Worm (Caenorhabditis elegans): Measurements from ENCODE around the gene ZK616.8.

Gene ZK616.8

DNA sequence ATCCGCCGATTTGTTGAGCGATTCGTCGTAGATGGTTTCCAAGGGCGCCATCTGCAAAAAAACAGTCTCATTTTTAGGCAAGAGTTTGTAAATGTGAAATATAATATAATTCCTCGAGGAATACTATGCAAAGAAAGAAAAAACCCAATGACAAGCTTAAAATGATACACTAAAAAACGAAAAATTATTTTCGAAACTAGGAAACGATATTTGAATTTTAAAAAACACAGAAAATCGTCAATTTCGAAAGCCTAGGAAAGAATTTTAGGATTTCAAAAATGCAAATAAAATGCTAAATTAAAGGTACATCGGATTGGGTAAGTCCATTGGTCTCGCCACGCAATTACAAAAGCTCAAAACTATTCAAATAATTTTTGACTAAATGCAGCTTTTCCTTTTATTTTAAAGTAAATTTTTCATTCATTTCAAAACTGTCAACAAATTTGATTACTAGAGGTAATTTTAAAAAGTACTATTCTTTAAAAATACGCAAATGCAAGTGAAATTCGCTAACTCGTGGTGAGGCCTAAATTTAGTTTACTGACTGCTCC, 20.4 kb downstream of the ZK616.8 start, which contains the start of the genes htp-1 and ZK616.5:
Gene htp-1, minus strand, starts transcription at position 51 of the 551 bp plus-strand sequence.
Gene ZK616.5, plus strand, starts transcription at position 423 of the 551 bp plus-strand sequence.
- TF ChIP-seq ceh-36 (tag; optimal IDR thresholded peaks at IDR 0.05) (no peak), F13C5.2 (tag; optimal IDR thresholded peaks at IDR 0.05) (no peak), flt-1 (GFP tag; IDR thresholded peaks at IDR 0.05) (no peak), tra-4 (tag; optimal IDR thresholded peaks at IDR 0.05) (no peak), sea-1 (GFP tag; conservative IDR thresholded peaks at IDR 0.05) (no peak), B0310.2 (tag; optimal IDR thresholded peaks at IDR 0.05) (no peak), aly-1 (tag; optimal IDR thresholded peaks at IDR 0.05) (no peak), hmg-4 (GFP tag; optimal IDR thresholded peaks at IDR 0.05) (no peak), tbx-11 (GFP tag; IDR thresholded peaks at IDR 0.05) (no peak), ama-1 (optimal IDR thresholded peaks at IDR 0.05) (no peak), hnd-1 (tag; optimal IDR thresholded peaks at IDR 0.05) (no peak), ets-7 (tag; optimal IDR thresholded peaks at IDR 0.05) (no peak), ceh-13 (GFP tag; optimal IDR thresholded peaks at IDR 0.05) (no peak), pes-1 (GFP tag; IDR thresholded peaks at IDR 0.05) (no peak), tbx-37 (GFP tag; conservative IDR thresholded peaks at IDR 0.05) (no peak), scrt-1 (GFP tag; IDR thresholded peaks at IDR 0.05) (no peak), hmbx-1 (tag; optimal IDR thresholded peaks at IDR 0.05) (no peak)

DNA sequence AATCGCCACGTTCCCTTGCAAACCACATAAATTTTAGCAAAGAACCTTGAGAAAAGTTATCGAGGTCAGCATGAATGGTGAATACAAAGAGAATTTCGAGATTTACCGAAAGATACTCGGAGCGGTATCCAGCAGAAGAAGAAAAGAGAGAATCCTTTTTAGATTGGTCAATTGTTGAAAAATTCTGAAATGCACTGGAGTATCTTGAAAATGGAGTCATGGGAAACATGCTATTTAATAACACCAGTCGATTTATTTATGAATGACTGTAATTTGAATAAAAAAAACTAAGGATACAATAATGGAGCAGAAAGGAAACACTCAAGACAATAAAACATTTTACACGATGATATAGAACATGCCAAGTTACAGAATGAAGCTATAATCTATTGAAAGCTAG, 22.0 kb downstream of the ZK616.8 start:
- no peak for TF ChIP-seq ceh-13 (GFP tag; optimal IDR thresholded peaks at IDR 0.05)
- TF ChIP-seq sea-1 (GFP tag; conservative IDR thresholded peaks at IDR 0.05), result no peak
- no peak for TF ChIP-seq aly-1 (tag; optimal IDR thresholded peaks at IDR 0.05)
- no peak for TF ChIP-seq hmg-4 (GFP tag; optimal IDR thresholded peaks at IDR 0.05)
- no peak for TF ChIP-seq tbx-37 (GFP tag; conservative IDR thresholded peaks at IDR 0.05)
- TF ChIP-seq ets-7 (tag; optimal IDR thresholded peaks at IDR 0.05), result no peak
- TF ChIP-seq F13C5.2 (tag; optimal IDR thresholded peaks at IDR 0.05), result no peak
- TF ChIP-seq hmbx-1 (tag; optimal IDR thresholded peaks at IDR 0.05), result no peak
- TF ChIP-seq flt-1 (GFP tag; IDR thresholded peaks at IDR 0.05), result no peak
- no peak for TF ChIP-seq ceh-36 (tag; optimal IDR thresholded peaks at IDR 0.05)
- TF ChIP-seq scrt-1 (GFP tag; IDR thresholded peaks at IDR 0.05), result no peak
- no peak for TF ChIP-seq hnd-1 (tag; optimal IDR thresholded peaks at IDR 0.05)
- TF ChIP-seq tbx-11 (GFP tag; IDR thresholded peaks at IDR 0.05), result no peak

DNA sequence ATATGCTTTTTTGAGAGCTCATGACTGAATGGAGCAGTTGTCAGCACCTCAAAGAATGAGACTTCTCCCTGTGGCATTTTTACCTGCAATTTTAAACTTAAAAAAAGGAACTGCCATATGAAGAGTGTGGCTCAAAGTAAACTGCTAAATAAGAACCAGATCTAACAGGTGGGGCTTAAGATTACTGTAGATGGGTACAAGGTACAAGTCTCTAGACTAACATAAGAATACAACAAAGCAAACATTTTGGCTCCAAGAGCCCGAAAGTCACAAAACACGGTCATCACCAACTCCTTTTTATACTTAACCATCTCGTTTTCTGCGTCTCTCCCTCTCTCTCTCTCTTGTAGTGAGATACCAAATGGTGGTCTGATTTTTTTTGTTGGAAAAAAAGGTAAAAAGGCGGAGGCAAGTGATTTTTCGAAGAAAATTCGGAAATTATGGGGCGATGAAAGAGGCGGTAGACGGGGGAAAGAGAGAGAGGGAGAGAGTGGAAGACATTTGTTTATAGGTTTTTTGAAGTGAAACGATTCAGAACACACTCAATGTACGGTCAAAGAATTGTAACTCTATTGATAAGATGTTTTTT, 23.4 kb downstream of the ZK616.8 start, which contains the start of gene elo-6:
Gene elo-6, minus strand, starts transcription at position 83 of the 589 bp plus-strand sequence.
- TF ChIP-seq tra-4 (tag; optimal IDR thresholded peaks at IDR 0.05) (no peak), B0310.2 (tag; optimal IDR thresholded peaks at IDR 0.05) (no peak), hnd-1 (tag; optimal IDR thresholded peaks at IDR 0.05) (no peak), aly-1 (tag; optimal IDR thresholded peaks at IDR 0.05) (no peak), flt-1 (GFP tag; IDR thresholded peaks at IDR 0.05) (no peak), tbx-37 (GFP tag; conservative IDR thresholded peaks at IDR 0.05) (no peak), ceh-13 (GFP tag; optimal IDR thresholded peaks at IDR 0.05) (no peak), F13C5.2 (tag; optimal IDR thresholded peaks at IDR 0.05) (no peak), pes-1 (GFP tag; IDR thresholded peaks at IDR 0.05) (no peak), hmbx-1 (tag; optimal IDR thresholded peaks at IDR 0.05) (no peak), ama-1 (optimal IDR thresholded peaks at IDR 0.05) (no peak), ceh-36 (tag; optimal IDR thresholded peaks at IDR 0.05) (no peak), ets-7 (tag; optimal IDR thresholded peaks at IDR 0.05) (no peak), tbx-11 (GFP tag; IDR thresholded peaks at IDR 0.05) (no peak), hmg-4 (GFP tag; optimal IDR thresholded peaks at IDR 0.05) (no peak), scrt-1 (GFP tag; IDR thresholded peaks at IDR 0.05) (no peak), sea-1 (GFP tag; conservative IDR thresholded peaks at IDR 0.05) (no peak)

DNA sequence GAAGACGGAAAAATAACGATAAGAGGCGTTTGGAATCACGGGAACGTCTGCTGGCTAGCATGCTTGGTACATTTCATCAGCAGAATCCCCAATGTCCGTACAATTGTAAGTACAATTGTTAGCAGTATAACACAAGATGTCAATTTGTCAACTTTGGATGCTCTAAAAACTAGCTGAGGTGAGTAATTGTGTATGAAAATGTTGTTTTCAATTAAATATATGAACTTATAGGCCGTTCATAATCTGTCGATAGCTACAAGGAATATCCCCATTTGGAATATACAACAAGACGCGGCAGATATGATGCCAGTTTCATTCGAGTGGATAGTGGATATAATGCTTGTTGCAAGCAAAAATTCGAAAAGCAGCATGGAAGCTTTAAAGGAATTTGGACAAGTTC, 27.0 kb downstream of the ZK616.8 start, which contains the start of gene F41H10.12:
Gene F41H10.12, plus strand, starts transcription at position 301 of the 400 bp plus-strand sequence.
- no peak for TF ChIP-seq pes-1 (GFP tag; IDR thresholded peaks at IDR 0.05)

DNA sequence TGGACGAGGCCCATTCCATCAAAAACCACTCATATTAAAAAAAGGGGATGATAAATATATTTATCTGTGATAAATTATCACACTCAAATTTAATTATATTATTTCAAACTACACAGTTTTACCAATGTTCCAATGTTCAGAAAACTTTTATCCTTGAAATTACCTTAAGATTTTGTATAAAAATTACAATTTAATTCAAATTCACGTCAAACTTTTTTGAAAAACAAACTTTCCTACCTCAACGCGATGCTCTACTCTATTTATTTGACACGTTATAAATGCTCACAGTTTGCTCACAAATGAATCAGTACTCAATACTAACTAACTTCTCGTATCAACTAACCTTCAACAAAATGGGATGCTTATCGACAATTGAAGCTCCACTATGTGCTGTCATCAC, 29.4 kb downstream of the ZK616.8 start, which contains the start of gene F41H10.1:
Gene F41H10.1, plus strand, starts transcription at position 301 of the 400 bp plus-strand sequence.
- TF ChIP-seq pes-1 (GFP tag; IDR thresholded peaks at IDR 0.05) (no peak), scrt-1 (GFP tag; IDR thresholded peaks at IDR 0.05) (no peak)

DNA sequence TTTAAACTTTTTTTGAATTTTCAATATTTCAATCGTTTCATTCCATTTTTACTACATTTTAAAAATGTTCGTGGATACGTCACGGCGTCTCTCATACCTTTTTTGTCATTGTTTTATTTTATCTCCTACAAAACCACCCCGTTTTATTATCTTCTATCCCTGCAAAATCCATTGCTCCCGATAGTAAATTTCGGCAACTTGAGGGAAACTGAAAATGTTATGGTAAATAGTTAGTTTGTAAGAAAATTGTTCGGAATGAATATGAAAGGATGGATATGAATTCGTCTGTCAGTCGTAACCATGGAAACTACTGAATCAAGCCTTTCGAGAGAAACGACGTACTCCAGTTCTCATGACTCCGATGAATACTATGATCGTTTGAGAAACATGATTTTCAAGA, 30.7 kb downstream of the ZK616.8 start, which contains the start of gene F41H10.2:
Gene F41H10.2, plus strand, starts transcription at position 301 of the 400 bp plus-strand sequence.
- TF ChIP-seq sea-1 (GFP tag; conservative IDR thresholded peaks at IDR 0.05), result no peak
- no peak for TF ChIP-seq hmg-4 (GFP tag; optimal IDR thresholded peaks at IDR 0.05)
- TF ChIP-seq ama-1 (optimal IDR thresholded peaks at IDR 0.05), result no peak
- TF ChIP-seq ceh-36 (tag; optimal IDR thresholded peaks at IDR 0.05), result no peak
- TF ChIP-seq flt-1 (GFP tag; IDR thresholded peaks at IDR 0.05), result no peak
- TF ChIP-seq B0310.2 (tag; optimal IDR thresholded peaks at IDR 0.05), result no peak
- no peak for TF ChIP-seq ets-7 (tag; optimal IDR thresholded peaks at IDR 0.05)
- TF ChIP-seq tbx-11 (GFP tag; IDR thresholded peaks at IDR 0.05), result no peak
- no peak for TF ChIP-seq aly-1 (tag; optimal IDR thresholded peaks at IDR 0.05)
- no peak for TF ChIP-seq tra-4 (tag; optimal IDR thresholded peaks at IDR 0.05)
- no peak for TF ChIP-seq pes-1 (GFP tag; IDR thresholded peaks at IDR 0.05)
- no peak for TF ChIP-seq hmbx-1 (tag; optimal IDR thresholded peaks at IDR 0.05)
- no peak for TF ChIP-seq tbx-37 (GFP tag; conservative IDR thresholded peaks at IDR 0.05)
- no peak for TF ChIP-seq hnd-1 (tag; optimal IDR thresholded peaks at IDR 0.05)
- TF ChIP-seq ceh-13 (GFP tag; optimal IDR thresholded peaks at IDR 0.05), result no peak
- no peak for TF ChIP-seq scrt-1 (GFP tag; IDR thresholded peaks at IDR 0.05)
- TF ChIP-seq F13C5.2 (tag; optimal IDR thresholded peaks at IDR 0.05), result no peak

DNA sequence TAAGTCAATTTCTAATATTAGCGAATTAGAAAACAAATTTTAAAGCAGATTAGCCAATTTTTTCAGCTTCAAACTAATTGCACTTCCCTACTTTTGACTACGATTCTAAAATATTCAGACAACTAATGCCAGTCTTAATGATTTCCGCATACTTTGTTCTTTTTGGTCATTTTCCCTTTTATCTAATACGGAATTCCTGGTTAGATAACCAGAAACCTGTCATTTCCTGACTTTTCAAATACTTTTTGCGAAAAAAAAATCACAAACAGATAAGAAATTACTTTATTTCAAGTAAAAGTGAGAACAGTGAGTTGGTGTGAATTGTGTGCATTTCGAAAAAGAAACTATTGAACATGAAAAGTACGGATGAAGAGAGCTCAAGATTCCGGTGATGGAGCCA, 31.9 kb downstream of the ZK616.8 start:
- no peak for TF ChIP-seq aly-1 (tag; optimal IDR thresholded peaks at IDR 0.05)
- TF ChIP-seq ama-1 (optimal IDR thresholded peaks at IDR 0.05), result no peak
- no peak for TF ChIP-seq hmg-4 (GFP tag; optimal IDR thresholded peaks at IDR 0.05)
- TF ChIP-seq flt-1 (GFP tag; IDR thresholded peaks at IDR 0.05), result no peak
- no peak for TF ChIP-seq B0310.2 (tag; optimal IDR thresholded peaks at IDR 0.05)
- TF ChIP-seq ceh-13 (GFP tag; optimal IDR thresholded peaks at IDR 0.05), result no peak
- TF ChIP-seq tra-4 (tag; optimal IDR thresholded peaks at IDR 0.05), result no peak
- TF ChIP-seq sea-1 (GFP tag; conservative IDR thresholded peaks at IDR 0.05), result no peak
- TF ChIP-seq pes-1 (GFP tag; IDR thresholded peaks at IDR 0.05), result no peak
- no peak for TF ChIP-seq hnd-1 (tag; optimal IDR thresholded peaks at IDR 0.05)
- no peak for TF ChIP-seq hmbx-1 (tag; optimal IDR thresholded peaks at IDR 0.05)
- TF ChIP-seq scrt-1 (GFP tag; IDR thresholded peaks at IDR 0.05), result no peak
- no peak for TF ChIP-seq ets-7 (tag; optimal IDR thresholded peaks at IDR 0.05)
- no peak for TF ChIP-seq ceh-36 (tag; optimal IDR thresholded peaks at IDR 0.05)
- no peak for TF ChIP-seq tbx-11 (GFP tag; IDR thresholded peaks at IDR 0.05)

Measured in whole organism, early embryonic.